Worm (Caenorhabditis elegans) whole organism, L1 larva: ENCODE results near the gene M88.4.

Experiments
- dpl-1 ChIP-seq, 3 experiments: fragments of 150-350 bp in 2 of 3; sonication (generic microtip) in 1 of 3; optimal IDR thresholded peaks; 2 replicates each; lab custom pipeline; 2014 to 2017; ENCODE audit warnings: missing biosample characterization in 3 of 3, missing genetic modification characterization in 3 of 3, missing genetic modification reagents in 3 of 3
- dsc-1 ChIP-seq: sonication (generic microtip); optimal IDR thresholded peaks from 2 replicates; lab custom pipeline; 2016; ENCODE audit warnings: mild to moderate bottlenecking, missing genetic modification characterization, missing compliant biosample characterization
- efl-1 ChIP-seq, 4 experiments: fragments of 150-350 bp; optimal IDR thresholded peaks in 3 of 4; peaks in 1 of 4; 1 replicate in 1 of 4; 2 replicates in 3 of 4; lab custom pipeline; 2014; ENCODE audit warnings: missing biosample characterization in 2 of 4, missing genetic modification characterization in 2 of 4, missing genetic modification reagents in 2 of 4
- elt-3 ChIP-seq, 6 experiments: fragments of 150-350 bp in 1 of 6; sonication (generic microtip); optimal IDR thresholded peaks; 2 replicates each; lab custom pipeline; 2017 to 2018; ENCODE audit warnings: missing biosample characterization in 6 of 6, missing genetic modification characterization in 6 of 6, inconsistent platforms in 1 of 6
- jun-1 ChIP-seq: fragments of 150-350 bp; optimal IDR thresholded peaks from 2 replicates; lab custom pipeline; 2014; ENCODE audit warnings: missing biosample characterization, missing genetic modification reagents, missing genetic modification characterization
- lin-14 ChIP-seq: fragments of 200-800 bp; sonication (Bioruptor generic); optimal IDR thresholded peaks from 2 replicates; lab custom pipeline; 2018; ENCODE audit warnings: mild to moderate bottlenecking, missing genetic modification characterization, moderate library complexity, missing compliant biosample characterization
- lin-35 ChIP-seq, 2 experiments: fragments of 150-350 bp; optimal IDR thresholded peaks; 2 replicates each; lab custom pipeline; 2014; ENCODE audit warnings: missing biosample characterization in 2 of 2, missing genetic modification characterization in 2 of 2, missing genetic modification reagents in 2 of 2
- lsy-2 ChIP-seq, 2 experiments: fragments of 150-350 bp; optimal IDR thresholded peaks; 2 replicates each; lab custom pipeline; 2014; ENCODE audit warnings: missing biosample characterization in 2 of 2, missing genetic modification characterization in 2 of 2
- mdl-1 ChIP-seq, 2 experiments: fragments of 150-350 bp; optimal IDR thresholded peaks; 2 replicates each; lab custom pipeline; 2014 to 2017; ENCODE audit warnings: missing biosample characterization in 2 of 2, missing genetic modification characterization in 2 of 2, inconsistent platforms in 1 of 2
- nhr-20 ChIP-seq: sonication (generic microtip); optimal IDR thresholded peaks from 2 replicates; lab custom pipeline; 2016; ENCODE audit warnings: mild to moderate bottlenecking, missing genetic modification characterization, missing compliant biosample characterization
- nhr-47 ChIP-seq: sonication (generic microtip); optimal IDR thresholded peaks from 2 replicates; lab custom pipeline; 2016; ENCODE audit warnings: mild to moderate bottlenecking, missing genetic modification characterization, moderate library complexity, missing compliant biosample characterization
- nhr-71 ChIP-seq: sonication (generic microtip); optimal IDR thresholded peaks from 2 replicates; lab custom pipeline; 2016; ENCODE audit warnings: mild to moderate bottlenecking, missing genetic modification characterization, moderate library complexity, missing compliant biosample characterization
- nhr-77 ChIP-seq: fragments of 150-350 bp; optimal IDR thresholded peaks from 2 replicates; lab custom pipeline; 2014; ENCODE audit warnings: missing biosample characterization, missing genetic modification characterization
- nhr-84 ChIP-seq: sonication (generic microtip); optimal IDR thresholded peaks from 2 replicates; lab custom pipeline; 2017; ENCODE audit warnings: missing biosample characterization, missing genetic modification characterization
- nhr-85 ChIP-seq: sonication (generic microtip); peaks from one replicate; lab custom pipeline; 2016; ENCODE audit warnings: missing genetic modification characterization, inconsistent platforms, missing compliant biosample characterization
- rnt-1 ChIP-seq: sonication (generic microtip); optimal IDR thresholded peaks from 2 replicates; lab custom pipeline; 2016; ENCODE audit warnings: mild to moderate bottlenecking, missing genetic modification characterization, moderate library complexity, missing compliant biosample characterization
- snu-23 ChIP-seq: sonication (generic microtip); optimal IDR thresholded peaks from 2 replicates; lab custom pipeline; 2016; ENCODE audit warnings: missing genetic modification characterization, missing compliant biosample characterization
- ztf-4 ChIP-seq: fragments of 150-350 bp; optimal IDR thresholded peaks from 2 replicates; lab custom pipeline; 2014; ENCODE audit warnings: missing biosample characterization, missing genetic modification characterization

M88.4 gene

ce11 chrIII:4594762-4595523 is 46.1 kb downstream of the M88.4 start:
- TF ChIP-seq nhr-77: no peak
- peak in 1 of 2 experiments; percentile 54 for TF ChIP-seq lin-35 (GFP tag; optimal IDR thresholded peaks at IDR 0.05; lab: Kevin White, UChicago)
- TF ChIP-seq dsc-1 (tag; lab: Kevin White, UChicago): no peak
- TF ChIP-seq efl-1 (optimal IDR thresholded peaks at IDR 0.05; lab: Kevin White, UChicago): peak; percentile 16 to 37
- TF ChIP-seq efl-1 (GFP tag; optimal IDR thresholded peaks at IDR 0.05 in 1 of 2; lab: Kevin White, UChicago): peak; percentile 54 to 93
- peak in 1 of 2 experiments; percentile 25 for TF ChIP-seq lsy-2 (tag; optimal IDR thresholded peaks at IDR 0.05; lab: Kevin White, UChicago)
- peak; percentile 35 to 54 (median 42) for TF ChIP-seq dpl-1 (GFP tag; optimal IDR thresholded peaks at IDR 0.05; lab: Kevin White, UChicago)

DNA sequence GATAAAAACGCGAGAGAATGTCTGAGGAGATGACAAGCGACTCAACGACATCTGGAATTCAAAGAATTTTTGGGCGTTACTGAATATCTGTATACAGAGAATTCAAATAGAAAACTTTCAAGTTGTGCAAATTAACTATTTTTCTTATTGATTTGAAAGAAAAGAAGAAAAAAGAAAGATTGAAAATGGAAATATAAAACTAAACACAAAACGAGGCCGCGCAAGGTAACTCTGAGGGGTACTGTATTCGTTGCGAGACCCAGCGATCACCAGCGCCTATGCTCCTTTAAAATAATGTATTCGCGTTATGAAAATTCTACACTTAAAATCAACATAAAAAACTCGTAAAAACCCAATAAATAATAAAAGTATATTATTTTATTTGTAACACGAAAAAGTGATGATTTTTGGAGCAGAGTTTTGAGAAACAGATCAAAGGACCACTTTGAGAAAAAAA is 47.0 kb downstream of the M88.4 start, which contains the start of gene asb-1:
asb-1 (minus strand) TSS at position 51 of the 457 bp plus-strand sequence.
- TF ChIP-seq nhr-85 (tag; lab: Kevin White, UChicago) (peak; percentile 43), rnt-1 (tag; lab: Kevin White, UChicago) (no peak)
- TF ChIP-seq, all 84 proteins: peak for 1

ce11 chrIII:4600139-4600762 is 51.4 kb downstream of the M88.4 start, which contains the start of gene mab-21:
Gene mab-21, plus strand, starts transcription at chrIII:4600753.
- TF ChIP-seq lin-14 (GFP tag; lab: Kevin White, UChicago): peak; percentile 71
- peak; percentile 22 for TF ChIP-seq snu-23 (GFP tag; lab: Kevin White, UChicago)
- TF ChIP-seq nhr-85 (tag; lab: Kevin White, UChicago): peak; percentile 3
- no peak for TF ChIP-seq jun-1 (tag; lab: Kevin White, UChicago)
- peak in 1 of 2 experiments; percentile 23 for TF ChIP-seq lsy-2 (tag; optimal IDR thresholded peaks at IDR 0.05; lab: Kevin White, UChicago)
- peak in 1 of 2 experiments; percentile 5 for TF ChIP-seq efl-1 (optimal IDR thresholded peaks at IDR 0.05; lab: Kevin White, UChicago)
- no peak for TF ChIP-seq efl-1 (GFP tag; optimal IDR thresholded peaks at IDR 0.05 in 1 of 2; lab: Kevin White, UChicago)
- TF ChIP-seq ztf-4: peak; percentile 32
- peak; percentile 9 for TF ChIP-seq nhr-20 (tag; lab: Kevin White, UChicago)
- TF ChIP-seq rnt-1 (tag; lab: Kevin White, UChicago): peak; percentile 47
- TF ChIP-seq elt-3 (tag; optimal IDR thresholded peaks at IDR 0.05; lab: Kevin White, UChicago): peak in 5 of 6 experiments; percentile 40 to 85 (median 51)
- peak in 1 of 2 experiments; percentile 15 for TF ChIP-seq lin-35 (GFP tag; optimal IDR thresholded peaks at IDR 0.05; lab: Kevin White, UChicago)
- no peak for TF ChIP-seq dsc-1 (tag; lab: Kevin White, UChicago)
- TF ChIP-seq mdl-1 (tag; optimal IDR thresholded peaks at IDR 0.05; lab: Kevin White, UChicago): peak in 1 of 2 experiments; percentile 24
- TF ChIP-seq nhr-71: peak; percentile 34
- TF ChIP-seq nhr-47 (tag; lab: Kevin White, UChicago): no peak
- no peak for TF ChIP-seq nhr-84
